Worm (Caenorhabditis elegans) whole organism, L3 larva: Measurements from ENCODE around the gene W08F4.12.

Experiments
- R02D3.7 ChIP-seq: fragments of 150-350 bp; optimal IDR thresholded peaks from 2 replicates; lab custom pipeline; 2014; ENCODE audit warnings: missing biosample characterization, missing genetic modification characterization
- ZK546.5 ChIP-seq: sonication (generic microtip); optimal IDR thresholded peaks from 2 replicates; lab custom pipeline; 2017; ENCODE audit warnings: missing biosample characterization, missing genetic modification characterization
- aly-2 ChIP-seq: fragments of 150-350 bp; optimal IDR thresholded peaks from 2 replicates; lab custom pipeline; 2014; ENCODE audit warnings: missing biosample characterization, missing genetic modification characterization
- ama-1 ChIP-seq: fragments of 150-350 bp; optimal IDR thresholded peaks from 2 replicates; lab custom pipeline; 2018
- ceh-16 ChIP-seq: sonication (generic microtip); optimal IDR thresholded peaks from 2 replicates; lab custom pipeline; 2017; ENCODE audit warnings: missing biosample characterization, missing genetic modification characterization
- ceh-82 ChIP-seq: fragments of 150-350 bp; optimal IDR thresholded peaks from 2 replicates; lab custom pipeline; 2014; ENCODE audit warnings: missing biosample characterization, missing genetic modification characterization
- daf-12 ChIP-seq: fragments of 150-350 bp; optimal IDR thresholded peaks from 2 replicates; lab custom pipeline; 2014; ENCODE audit warnings: missing biosample characterization, missing genetic modification reagents, missing genetic modification characterization
- egl-5 ChIP-seq: fragments of 150-350 bp; optimal IDR thresholded peaks from 2 replicates; lab custom pipeline; 2017; ENCODE audit warnings: missing biosample characterization, missing genetic modification reagents, missing genetic modification characterization, inconsistent platforms
- elt-1 ChIP-seq: fragments of 150-350 bp; optimal IDR thresholded peaks from 2 replicates; lab custom pipeline; 2014; ENCODE audit warnings: missing biosample characterization, missing genetic modification characterization
- elt-3 ChIP-seq, 3 experiments: fragments of 150-350 bp in 1 of 3; sonication (generic microtip) in 2 of 3; optimal IDR thresholded peaks; 2 replicates in 2 of 3; 4 replicates in 1 of 3; lab custom pipeline; 2014 to 2017; ENCODE audit warnings: missing biosample characterization in 3 of 3, missing genetic modification characterization in 3 of 3
- eor-1 ChIP-seq, 2 experiments: fragments of 150-350 bp; optimal IDR thresholded peaks; 2 replicates each; lab custom pipeline; 2014 to 2018; ENCODE audit warnings: missing biosample characterization in 2 of 2, missing genetic modification characterization in 2 of 2
- fkh-10 ChIP-seq: sonication (generic microtip); optimal IDR thresholded peaks from 2 replicates; lab custom pipeline; 2017; ENCODE audit warnings: missing biosample characterization, missing genetic modification reagents, missing genetic modification characterization
- fkh-2 ChIP-seq: fragments of 150-350 bp; optimal IDR thresholded peaks from 2 replicates; lab custom pipeline; 2014; ENCODE audit warnings: missing biosample characterization, missing genetic modification reagents, missing genetic modification characterization
- fos-1 ChIP-seq: fragments of 150-350 bp; optimal IDR thresholded peaks from 2 replicates; lab custom pipeline; 2014; ENCODE audit warnings: missing biosample characterization, missing genetic modification characterization
- hmg-11 ChIP-seq: sonication (generic microtip); optimal IDR thresholded peaks from 2 replicates; lab custom pipeline; 2016; ENCODE audit warnings: missing genetic modification characterization, missing compliant biosample characterization
- jun-1 ChIP-seq: fragments of 150-350 bp; optimal IDR thresholded peaks from 2 replicates; lab custom pipeline; 2014; ENCODE audit warnings: missing biosample characterization, missing genetic modification reagents, missing genetic modification characterization
- lin-15B ChIP-seq: fragments of 150-350 bp; optimal IDR thresholded peaks from 2 replicates; lab custom pipeline; 2014; ENCODE audit warnings: missing biosample characterization, missing genetic modification characterization
- lin-39 ChIP-seq: fragments of 150-350 bp; optimal IDR thresholded peaks from 2 replicates; lab custom pipeline; 2018; ENCODE audit warnings: missing biosample characterization, missing genetic modification reagents, missing genetic modification characterization
- lsy-12 ChIP-seq: sonication (generic microtip); optimal IDR thresholded peaks from 2 replicates; lab custom pipeline; 2016; ENCODE audit warnings: mild to moderate bottlenecking, missing genetic modification characterization, missing compliant biosample characterization
- mml-1 ChIP-seq: fragments of 150-350 bp; sonication (generic microtip); optimal IDR thresholded peaks from 3 replicates; lab custom pipeline; 2014; ENCODE audit warnings: missing biosample characterization, missing genetic modification characterization
- nfya-1 ChIP-seq: sonication (generic microtip); optimal IDR thresholded peaks from 2 replicates; lab custom pipeline; 2017; ENCODE audit warnings: missing genetic modification characterization, mild to moderate bottlenecking, missing compliant biosample characterization, antibody characterized with exemption, moderate library complexity; ENCODE audit not compliant: insufficient read depth
- nhr-12 ChIP-seq: fragments of 150-350 bp; optimal IDR thresholded peaks from 2 replicates; lab custom pipeline; 2014; ENCODE audit warnings: missing biosample characterization, missing genetic modification characterization
- nhr-23 ChIP-seq: fragments of 150-350 bp; optimal IDR thresholded peaks from 2 replicates; lab custom pipeline; 2014; ENCODE audit warnings: missing biosample characterization, missing genetic modification reagents, missing genetic modification characterization
- nhr-237 ChIP-seq: fragments of 150-350 bp; optimal IDR thresholded peaks from 2 replicates; lab custom pipeline; 2014; ENCODE audit warnings: missing biosample characterization, missing genetic modification characterization
- nhr-25 ChIP-seq: sonication (generic microtip); optimal IDR thresholded peaks from 2 replicates; lab custom pipeline; 2017; ENCODE audit warnings: missing biosample characterization, missing genetic modification characterization
- nhr-28 ChIP-seq: fragments of 150-350 bp; optimal IDR thresholded peaks from 2 replicates; lab custom pipeline; 2014; ENCODE audit warnings: missing biosample characterization, missing genetic modification characterization
- nhr-43 ChIP-seq: sonication (generic microtip); optimal IDR thresholded peaks from 2 replicates; lab custom pipeline; 2016; ENCODE audit warnings: mild to moderate bottlenecking, missing genetic modification characterization, missing compliant biosample characterization; ENCODE audit not compliant: poor library complexity, severe bottlenecking
- nhr-77 ChIP-seq: fragments of 150-350 bp; optimal IDR thresholded peaks from 2 replicates; lab custom pipeline; 2014; ENCODE audit warnings: missing biosample characterization, missing genetic modification characterization
- pha-4 ChIP-seq: fragments of 150-350 bp; optimal IDR thresholded peaks from 2 replicates; lab custom pipeline; 2014; ENCODE audit warnings: missing biosample characterization, missing genetic modification reagents, missing genetic modification characterization
- pqm-1 ChIP-seq: fragments of 150-350 bp; optimal IDR thresholded peaks from 2 replicates; lab custom pipeline; 2017; ENCODE audit warnings: missing biosample characterization, missing genetic modification characterization, inconsistent platforms
- sea-2 ChIP-seq: fragments of 150-350 bp; sonication (generic microtip); optimal IDR thresholded peaks from 4 replicates; lab custom pipeline; 2014; ENCODE audit warnings: missing biosample characterization, missing genetic modification reagents, missing genetic modification characterization
- skn-1 ChIP-seq: fragments of 150-350 bp; optimal IDR thresholded peaks from 2 replicates; lab custom pipeline; 2014; ENCODE audit warnings: missing biosample characterization, missing genetic modification characterization
- ztf-11 ChIP-seq: fragments of 150-350 bp; optimal IDR thresholded peaks from 2 replicates; lab custom pipeline; 2014; ENCODE audit warnings: missing biosample characterization, missing genetic modification characterization
- ztf-4 ChIP-seq: fragments of 150-350 bp; optimal IDR thresholded peaks from 2 replicates; lab custom pipeline; 2014; ENCODE audit warnings: missing biosample characterization, missing genetic modification characterization

Gene W08F4.12

ce11 chrII:584321-584848 lies at the start of gene W08F4.12, which contains the start of gene W08F4.13:
W08F4.12 (minus strand) TSS chrII:584421.
W08F4.13 (plus strand) TSS chrII:584798.
- TF ChIP-seq mml-1 (tag; lab: Kevin White, UChicago) (no peak), hmg-11 (tag; lab: Kevin White, UChicago) (no peak), aly-2 (tag; lab: Kevin White, UChicago) (no peak), sea-2 (GFP tag; lab: Kevin White, UChicago) (no peak), eor-1 (tag; optimal IDR thresholded peaks at IDR 0.05; lab: Kevin White, UChicago) (no peak), ceh-16 (no peak), skn-1 (tag; lab: Kevin White, UChicago) (no peak), ztf-4 (tag; lab: Kevin White, UChicago) (no peak), R02D3.7 (tag; lab: Kevin White, UChicago) (no peak), lsy-12 (tag; lab: Kevin White, UChicago) (no peak), pqm-1 (tag; lab: Kevin White, UChicago) (no peak), nfya-1 (tag; lab: Kevin White, UChicago) (no peak), fkh-10 (GFP tag; lab: Kevin White, UChicago) (no peak), nhr-77 (tag; lab: Kevin White, UChicago) (no peak), ZK546.5 (tag; lab: Kevin White, UChicago) (no peak)

- TF ChIP-seq ztf-4 (tag; lab: Kevin White, UChicago) (no peak), nfya-1 (tag; lab: Kevin White, UChicago) (no peak), jun-1 (tag; lab: Kevin White, UChicago) (no peak), fkh-2 (tag; lab: Kevin White, UChicago) (no peak)
Measured at ce11 chrII:633984-634383, 49.8 kb upstream of the W08F4.12 start, which contains the start of gene T04B8.1. T04B8.1 (plus strand) TSS chrII:634284.

- TF ChIP-seq nhr-77 (tag; lab: Kevin White, UChicago) (no peak), nhr-237 (no peak), jun-1 (tag; lab: Kevin White, UChicago) (no peak), eor-1 (tag; optimal IDR thresholded peaks at IDR 0.05; lab: Kevin White, UChicago) (no peak)
Measured at ce11 chrII:627913-628312, 43.7 kb upstream of the W08F4.12 start.

ce11 chrII:627205-627604 lies 43.0 kb upstream of the W08F4.12 start, which contains the start of gene arrd-1:
arrd-1 (plus strand) TSS chrII:627505.
- TF ChIP-seq nhr-25 (tag; lab: Kevin White, UChicago) (no peak), elt-3 (tag; optimal IDR thresholded peaks at IDR 0.05; lab: Kevin White, UChicago) (no peak), R02D3.7 (tag; lab: Kevin White, UChicago) (no peak), hmg-11 (tag; lab: Kevin White, UChicago) (no peak), ceh-82 (no peak)

ce11 chrII:625926-626325 lies 41.7 kb upstream of the W08F4.12 start:
- TF ChIP-seq pha-4 (tag; lab: Kevin White, UChicago) (peak; percentile 65), nhr-23 (peak; percentile 72), nhr-25 (tag; lab: Kevin White, UChicago) (peak; percentile 48), nhr-77 (tag; lab: Kevin White, UChicago) (no peak), nfya-1 (tag; lab: Kevin White, UChicago) (peak; percentile 33), lin-39 (peak; percentile 41), jun-1 (tag; lab: Kevin White, UChicago) (peak; percentile 8), hmg-11 (tag; lab: Kevin White, UChicago) (peak; percentile 86), pqm-1 (tag; lab: Kevin White, UChicago) (no peak), ztf-11 (tag; lab: Kevin White, UChicago) (no peak)
- TF ChIP-seq, all 47 proteins: peak for 7

- TF ChIP-seq eor-1 (tag; optimal IDR thresholded peaks at IDR 0.05; lab: Kevin White, UChicago), result no peak
- no peak for TF ChIP-seq ceh-16
- TF ChIP-seq lin-15B (tag; lab: Kevin White, UChicago), result no peak
- no peak for TF ChIP-seq egl-5 (tag; lab: Kevin White, UChicago)
- no peak for TF ChIP-seq aly-2 (tag; lab: Kevin White, UChicago)
Measured at ce11 chrII:624443-624842, 40.2 kb upstream of the W08F4.12 start, which contains the start of gene T04B8.5. T04B8.5 (minus strand) TSS chrII:624543.

- no peak for TF ChIP-seq nhr-28 (tag; lab: Kevin White, UChicago)
- no peak for TF ChIP-seq fkh-2 (tag; lab: Kevin White, UChicago)
- peak; percentile 50 for TF ChIP-seq lin-39
- no peak for TF ChIP-seq nhr-12
- no peak for TF ChIP-seq fos-1 (tag; lab: Kevin White, UChicago)
- no peak for TF ChIP-seq nhr-77 (tag; lab: Kevin White, UChicago)
- no peak for TF ChIP-seq ama-1
- no peak for TF ChIP-seq nhr-25 (tag; lab: Kevin White, UChicago)
- TF ChIP-seq pha-4 (tag; lab: Kevin White, UChicago), result peak; percentile 60
- no peak for TF ChIP-seq elt-1
- TF ChIP-seq nhr-43 (tag; lab: Kevin White, UChicago), result no peak
- TF ChIP-seq ZK546.5 (tag; lab: Kevin White, UChicago), result no peak
- TF ChIP-seq skn-1 (tag; lab: Kevin White, UChicago), result no peak
- TF ChIP-seq ztf-11 (tag; lab: Kevin White, UChicago), result no peak
- TF ChIP-seq aly-2 (tag; lab: Kevin White, UChicago), result no peak
- no peak for TF ChIP-seq daf-12 (tag; lab: Kevin White, UChicago)
- TF ChIP-seq jun-1 (tag; lab: Kevin White, UChicago), result no peak
- no peak for TF ChIP-seq lin-15B (tag; lab: Kevin White, UChicago)
- peak; percentile 50 for TF ChIP-seq hmg-11 (tag; lab: Kevin White, UChicago)
- no peak for TF ChIP-seq ceh-16
- TF ChIP-seq fkh-10 (GFP tag; lab: Kevin White, UChicago), result no peak
- no peak for TF ChIP-seq nhr-237
- TF ChIP-seq sea-2 (GFP tag; lab: Kevin White, UChicago), result no peak
- no peak for TF ChIP-seq R02D3.7 (tag; lab: Kevin White, UChicago)
Measured at ce11 chrII:622478-622877, 38.3 kb upstream of the W08F4.12 start.
